Worm (Caenorhabditis elegans): Measurements from ENCODE around the gene daf-14.

ce11 chrIV:10273781-10274313 is 23.4 kb downstream of the daf-14 start, which contains the start of gene Y43C5A.3:
- TF ChIP-seq ham-2 (GFP tag; optimal IDR thresholded peaks at IDR 0.05) (no peak), pha-4 (tag; optimal IDR thresholded peaks at IDR 0.05) (no peak), nhr-12 (tag; optimal IDR thresholded peaks at IDR 0.05) (no peak), nhr-76 (tag; optimal IDR thresholded peaks at IDR 0.05) (no peak), zip-8 (tag; optimal IDR thresholded peaks at IDR 0.05) (no peak), nhr-237 (tag; optimal IDR thresholded peaks at IDR 0.05) (no peak)
